Worm (Caenorhabditis elegans): ENCODE data around the gene skpo-2.

ce11 chrII:3439842-3440640 is 3.7 kb upstream of the skpo-2 start:
- no peak for TF ChIP-seq lin-39 (tag; optimal IDR thresholded peaks at IDR 0.05)
- no peak for TF ChIP-seq unc-39 (tag; optimal IDR thresholded peaks at IDR 0.05)
